Worm (Caenorhabditis elegans) whole organism, mixed stage, embryonic: ENCODE data around the gene B0281.1.

Source experiments
- M03D4.4 ChIP-seq: sonication (generic microtip); optimal IDR thresholded peaks from 2 replicates; lab custom pipeline; 2017; ENCODE audit warnings: mild to moderate bottlenecking, missing genetic modification characterization, missing compliant biosample characterization
- bed-3 ChIP-seq: fragments of 200-800 bp; sonication (Bioruptor generic); optimal IDR thresholded peaks from 3 replicates; lab custom pipeline; 2018; ENCODE audit warnings: mild to moderate bottlenecking, missing genetic modification characterization, moderate library complexity, missing compliant biosample characterization
- blmp-1 ChIP-seq: fragments of 150-350 bp; optimal IDR thresholded peaks from 2 replicates; lab custom pipeline; 2014; ENCODE audit warnings: missing biosample characterization, missing genetic modification characterization
- ceh-39 ChIP-seq: fragments of 150-350 bp; optimal IDR thresholded peaks from 2 replicates; lab custom pipeline; 2014; ENCODE audit warnings: missing biosample characterization, missing genetic modification characterization
- ceh-43 ChIP-seq: fragments of 200-800 bp; sonication (Bioruptor generic); optimal IDR thresholded peaks from 2 replicates; lab custom pipeline; 2018; ENCODE audit warnings: mild to moderate bottlenecking, missing genetic modification characterization, moderate library complexity, missing compliant biosample characterization
- ceh-83 ChIP-seq: fragments of 200-800 bp; sonication (Bioruptor generic); optimal IDR thresholded peaks from 2 replicates; lab custom pipeline; 2018; ENCODE audit warnings: mild to moderate bottlenecking, missing genetic modification characterization, missing compliant biosample characterization
- ces-1 ChIP-seq: fragments of 150-350 bp; optimal IDR thresholded peaks from 2 replicates; lab custom pipeline; 2014; ENCODE audit warnings: missing biosample characterization, missing genetic modification reagents, missing genetic modification characterization
- cnd-1 ChIP-seq: fragments of 200-800 bp; sonication (Bioruptor generic); optimal IDR thresholded peaks from 2 replicates; lab custom pipeline; 2018; ENCODE audit warnings: mild to moderate bottlenecking, missing genetic modification characterization, missing compliant biosample characterization
- drap-1 ChIP-seq: fragments of 200-800 bp; sonication (Bioruptor generic); optimal IDR thresholded peaks from 3 replicates; lab custom pipeline; 2018; ENCODE audit warnings: mild to moderate bottlenecking, missing genetic modification characterization, missing compliant biosample characterization
- elt-1 ChIP-seq: sonication (generic microtip); optimal IDR thresholded peaks from 2 replicates; lab custom pipeline; 2017; ENCODE audit warnings: missing genetic modification characterization, mild to moderate bottlenecking, missing compliant biosample characterization, antibody characterized with exemption, moderate library complexity, borderline replicate concordance; ENCODE audit not compliant: insufficient read depth
- elt-3 ChIP-seq: fragments of 150-350 bp; optimal IDR thresholded peaks from 2 replicates; lab custom pipeline; 2014; ENCODE audit warnings: missing biosample characterization, missing genetic modification characterization
- flh-1 ChIP-seq: fragments of 200-800 bp; sonication (Bioruptor generic); optimal IDR thresholded peaks from 2 replicates; lab custom pipeline; 2018; ENCODE audit warnings: mild to moderate bottlenecking, missing genetic modification characterization, moderate library complexity, missing compliant biosample characterization
- ham-2 ChIP-seq: fragments of 200-800 bp; sonication (Bioruptor generic); optimal IDR thresholded peaks from 2 replicates; lab custom pipeline; 2018; ENCODE audit warnings: mild to moderate bottlenecking, missing genetic modification characterization, missing compliant biosample characterization
- lin-13 ChIP-seq: fragments of 150-350 bp; optimal IDR thresholded peaks from 2 replicates; lab custom pipeline; 2014; ENCODE audit warnings: missing biosample characterization, missing genetic modification characterization
- lin-32 ChIP-seq: fragments of 200-800 bp; sonication (Bioruptor generic); optimal IDR thresholded peaks from 2 replicates; lab custom pipeline; 2018; ENCODE audit warnings: mild to moderate bottlenecking, missing genetic modification characterization, missing compliant biosample characterization
- lsy-2 ChIP-seq: fragments of 150-350 bp; optimal IDR thresholded peaks from 2 replicates; lab custom pipeline; 2014; ENCODE audit warnings: missing biosample characterization, missing genetic modification characterization
- mab-5 ChIP-seq: fragments of 150-350 bp; optimal IDR thresholded peaks from 2 replicates; lab custom pipeline; 2014; ENCODE audit warnings: missing biosample characterization, missing genetic modification characterization
- mep-1 ChIP-seq: fragments of 150-350 bp; optimal IDR thresholded peaks from 2 replicates; lab custom pipeline; 2017; ENCODE audit warnings: missing biosample characterization, missing genetic modification reagents, missing genetic modification characterization, inconsistent platforms
- mls-2 ChIP-seq: sonication (generic microtip); optimal IDR thresholded peaks from 2 replicates; lab custom pipeline; 2016; ENCODE audit warnings: mild to moderate bottlenecking, missing genetic modification characterization, moderate library complexity, missing compliant biosample characterization
- nhr-12 ChIP-seq: fragments of 150-350 bp; optimal IDR thresholded peaks from 2 replicates; lab custom pipeline; 2014; ENCODE audit warnings: missing biosample characterization, missing genetic modification characterization
- nhr-2 ChIP-seq: fragments of 150-350 bp; optimal IDR thresholded peaks from 2 replicates; lab custom pipeline; 2014; ENCODE audit warnings: missing biosample characterization, missing genetic modification characterization
- nhr-237 ChIP-seq: fragments of 150-350 bp; optimal IDR thresholded peaks from 2 replicates; lab custom pipeline; 2014; ENCODE audit warnings: missing biosample characterization, missing genetic modification characterization
- nhr-28 ChIP-seq: fragments of 150-350 bp; optimal IDR thresholded peaks from 2 replicates; lab custom pipeline; 2014; ENCODE audit warnings: missing biosample characterization, missing genetic modification characterization
- nhr-76 ChIP-seq: sonication (generic microtip); optimal IDR thresholded peaks from 2 replicates; lab custom pipeline; 2017; ENCODE audit warnings: missing biosample characterization, missing genetic modification characterization
- pha-4 ChIP-seq: fragments of 150-350 bp; optimal IDR thresholded peaks from 2 replicates; lab custom pipeline; 2018; ENCODE audit warnings: missing biosample characterization, missing genetic modification reagents, missing genetic modification characterization
- sem-2 ChIP-seq: fragments of 200-800 bp; sonication (Bioruptor generic); optimal IDR thresholded peaks from 2 replicates; lab custom pipeline; 2018; ENCODE audit warnings: mild to moderate bottlenecking, missing genetic modification characterization, missing compliant biosample characterization
- snpc-4 ChIP-seq: fragments of 150-350 bp; optimal IDR thresholded peaks from 2 replicates; lab custom pipeline; 2014; ENCODE audit warnings: missing biosample characterization, missing genetic modification characterization
- sptf-1 ChIP-seq: sonication (generic microtip); optimal IDR thresholded peaks from 2 replicates; lab custom pipeline; 2017; ENCODE audit warnings: mild to moderate bottlenecking, missing genetic modification characterization, moderate library complexity, missing compliant biosample characterization
- unc-120 ChIP-seq: sonication (generic microtip); optimal IDR thresholded peaks from 2 replicates; lab custom pipeline; 2017; ENCODE audit warnings: missing genetic modification characterization, missing compliant biosample characterization; ENCODE audit not compliant: poor library complexity, severe bottlenecking
- unc-39 ChIP-seq: fragments of 150-350 bp; optimal IDR thresholded peaks from 2 replicates; lab custom pipeline; 2014; ENCODE audit warnings: missing biosample characterization, missing genetic modification characterization
- unc-62 ChIP-seq: fragments of 150-350 bp; optimal IDR thresholded peaks from 2 replicates; lab custom pipeline; 2014; ENCODE audit warnings: missing biosample characterization, missing genetic modification reagents, missing genetic modification characterization
- zip-8 ChIP-seq: fragments of 150-350 bp; optimal IDR thresholded peaks from 2 replicates; lab custom pipeline; 2014; ENCODE audit warnings: missing biosample characterization, missing genetic modification characterization
- ztf-11 ChIP-seq: fragments of 150-350 bp; optimal IDR thresholded peaks from 2 replicates; lab custom pipeline; 2014; ENCODE audit warnings: missing biosample characterization, missing genetic modification characterization

Gene B0281.1

DNA sequence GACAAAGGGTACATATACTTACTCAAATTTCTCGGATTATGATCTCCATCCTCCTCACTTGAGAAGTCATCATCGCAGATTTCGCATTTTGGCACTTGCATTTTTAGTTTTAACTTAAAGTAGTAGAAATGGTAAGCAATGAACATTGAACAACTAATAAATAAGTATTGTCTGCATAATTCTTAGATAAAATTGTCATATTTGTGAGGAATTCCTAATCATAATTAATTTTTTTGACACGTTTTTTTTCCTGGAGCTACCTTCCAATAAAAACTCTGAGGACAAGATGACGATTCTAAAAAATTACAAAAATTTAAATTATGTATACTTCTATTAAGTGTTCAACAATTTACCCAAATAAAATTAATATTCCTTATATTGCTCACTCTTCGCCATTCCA is at the start of gene B0281.1, which contains the start of gene trim-21:
Gene B0281.1 (plus strand): TSS at position 321 of the 400 bp plus-strand sequence.
Gene trim-21 (minus strand): TSS at position 101 of the 400 bp plus-strand sequence.
- TF ChIP-seq nhr-2 (tag; lab: Kevin White, UChicago): no peak
- TF ChIP-seq drap-1 (GFP tag; lab: Kevin White, UChicago): no peak
- no peak for TF ChIP-seq ztf-11 (tag; lab: Kevin White, UChicago)
- no peak for TF ChIP-seq mep-1
- TF ChIP-seq cnd-1 (tag; lab: Kevin White, UChicago): no peak
- TF ChIP-seq flh-1: no peak
- no peak for TF ChIP-seq lin-13
- no peak for TF ChIP-seq unc-62 (GFP tag; lab: Kevin White, UChicago)
- TF ChIP-seq sptf-1 (tag; lab: Kevin White, UChicago): no peak
- TF ChIP-seq mls-2 (tag; lab: Kevin White, UChicago): no peak
- no peak for TF ChIP-seq elt-1 (tag; lab: Kevin White, UChicago)
- TF ChIP-seq mab-5 (tag; lab: Kevin White, UChicago): no peak
- no peak for TF ChIP-seq nhr-237 (tag; lab: Kevin White, UChicago)
- no peak for TF ChIP-seq ces-1 (GFP tag; lab: Kevin White, UChicago)
- no peak for TF ChIP-seq unc-39 (tag; lab: Kevin White, UChicago)
- TF ChIP-seq ceh-83 (GFP tag; lab: Kevin White, UChicago): no peak
- no peak for TF ChIP-seq sem-2 (GFP tag; lab: Kevin White, UChicago)
- no peak for TF ChIP-seq M03D4.4 (tag; lab: Kevin White, UChicago)
- TF ChIP-seq, all 35 proteins: peak for 0

DNA sequence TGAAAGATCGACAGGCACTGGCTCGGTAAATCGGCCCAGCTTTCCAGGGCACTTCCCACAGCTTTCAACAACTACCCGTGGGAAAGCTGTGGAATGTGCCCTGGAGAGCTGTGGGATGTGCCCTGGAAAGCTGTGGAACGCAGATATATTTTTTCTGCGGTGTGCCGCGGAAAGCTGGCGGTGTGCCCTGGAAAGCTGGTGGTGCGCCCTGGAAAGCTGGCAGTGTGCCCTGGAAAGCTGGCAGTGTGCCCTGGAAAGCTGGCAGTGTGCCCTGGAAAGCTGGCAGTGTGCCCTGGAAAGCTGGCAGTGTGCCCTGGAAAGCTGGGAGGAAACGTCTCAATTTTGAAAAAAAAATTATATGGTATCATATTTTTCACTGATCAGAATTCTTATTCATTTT is 39.1 kb upstream of the B0281.1 start:
- TF ChIP-seq nhr-76 (tag; lab: Kevin White, UChicago) (no peak), snpc-4 (no peak), flh-1 (no peak), sem-2 (GFP tag; lab: Kevin White, UChicago) (no peak), nhr-12 (tag; lab: Kevin White, UChicago) (no peak), pha-4 (tag; lab: Kevin White, UChicago) (no peak), nhr-237 (tag; lab: Kevin White, UChicago) (no peak), drap-1 (GFP tag; lab: Kevin White, UChicago) (no peak), unc-120 (tag; lab: Kevin White, UChicago) (no peak), nhr-28 (tag; lab: Kevin White, UChicago) (no peak), nhr-2 (tag; lab: Kevin White, UChicago) (no peak), lsy-2 (tag; lab: Kevin White, UChicago) (no peak), blmp-1 (tag; lab: Kevin White, UChicago) (no peak), ceh-43 (GFP tag; lab: Kevin White, UChicago) (no peak), lin-32 (GFP tag; lab: Kevin White, UChicago) (no peak), ceh-83 (GFP tag; lab: Kevin White, UChicago) (no peak), zip-8 (tag; lab: Kevin White, UChicago) (no peak)
- TF ChIP-seq, all 35 proteins: peak for 0

ce11 chrII:2277418-2277817 is 35.4 kb upstream of the B0281.1 start, which contains the start of gene K09F6.15:
K09F6.15 (minus strand) TSS chrII:2277518.
- TF ChIP-seq blmp-1 (tag; lab: Kevin White, UChicago): no peak
- TF ChIP-seq ceh-39 (tag; lab: Kevin White, UChicago): no peak
- TF ChIP-seq ztf-11 (tag; lab: Kevin White, UChicago): no peak
- TF ChIP-seq mab-5 (tag; lab: Kevin White, UChicago): no peak
- no peak for TF ChIP-seq nhr-28 (tag; lab: Kevin White, UChicago)
- no peak for TF ChIP-seq bed-3 (GFP tag; lab: Kevin White, UChicago)
- TF ChIP-seq ceh-83 (GFP tag; lab: Kevin White, UChicago): no peak
- TF ChIP-seq cnd-1 (tag; lab: Kevin White, UChicago): no peak
- no peak for TF ChIP-seq elt-3 (tag; lab: Kevin White, UChicago)
- TF ChIP-seq snpc-4: no peak

DNA sequence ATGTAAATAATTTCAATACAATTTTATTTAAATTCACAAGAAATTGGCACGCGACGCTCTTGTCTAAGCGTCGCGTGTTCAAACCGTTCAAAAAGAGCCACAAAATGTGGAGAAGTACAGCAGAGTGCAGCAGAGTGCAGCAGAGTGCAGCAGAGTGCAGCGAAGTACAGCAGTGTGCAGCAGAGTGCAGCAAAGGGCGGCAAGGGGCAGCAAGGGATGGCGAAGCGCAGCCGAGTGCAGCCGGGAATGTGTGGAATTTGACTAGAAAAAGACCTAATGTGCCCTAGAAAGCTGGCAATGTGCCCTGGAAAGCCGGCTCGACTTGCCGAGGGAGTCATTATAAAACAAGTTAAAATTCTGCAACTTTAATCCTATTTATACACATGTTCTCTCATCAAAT is 33.6 kb upstream of the B0281.1 start, which contains the start of gene K09F6.6:
Gene K09F6.6 (minus strand): TSS at position 43 of the 400 bp plus-strand sequence.
- TF ChIP-seq sptf-1 (tag; lab: Kevin White, UChicago) (no peak), pha-4 (tag; lab: Kevin White, UChicago) (no peak), ceh-39 (tag; lab: Kevin White, UChicago) (no peak), nhr-12 (tag; lab: Kevin White, UChicago) (no peak), unc-39 (tag; lab: Kevin White, UChicago) (no peak), bed-3 (GFP tag; lab: Kevin White, UChicago) (no peak), lin-32 (GFP tag; lab: Kevin White, UChicago) (no peak), elt-1 (tag; lab: Kevin White, UChicago) (no peak), ham-2 (GFP tag; lab: Kevin White, UChicago) (no peak), ceh-43 (GFP tag; lab: Kevin White, UChicago) (no peak), flh-1 (no peak), mep-1 (no peak), drap-1 (GFP tag; lab: Kevin White, UChicago) (no peak), zip-8 (tag; lab: Kevin White, UChicago) (no peak), blmp-1 (tag; lab: Kevin White, UChicago) (no peak), ceh-83 (GFP tag; lab: Kevin White, UChicago) (no peak)
